Worm (Caenorhabditis elegans) whole organism, young adult: ENCODE results near the gene npax-2.

Source experiments
- ama-1 ChIP-seq, 3 experiments: fragments of 150-350 bp in 1 of 3; sonication (generic microtip) in 2 of 3; optimal IDR thresholded peaks; 2 replicates each; lab custom pipeline; 2014 to 2018; ENCODE audit warnings: missing biosample characterization in 2 of 3, missing genetic modification characterization in 2 of 3, missing genetic modification reagents in 2 of 3
- let-607 ChIP-seq, 2 experiments: fragments of 200-800 bp in 1 of 2; sonication (Bioruptor generic) in 1 of 2; sonication (generic microtip) in 1 of 2; optimal IDR thresholded peaks; 2 replicates each; lab custom pipeline; 2016 to 2018; ENCODE audit warnings: mild to moderate bottlenecking in 2 of 2, missing compliant biosample characterization in 2 of 2, missing genetic modification characterization in 2 of 2, moderate library complexity in 2 of 2, missing genotype in 1 of 2

DNA sequence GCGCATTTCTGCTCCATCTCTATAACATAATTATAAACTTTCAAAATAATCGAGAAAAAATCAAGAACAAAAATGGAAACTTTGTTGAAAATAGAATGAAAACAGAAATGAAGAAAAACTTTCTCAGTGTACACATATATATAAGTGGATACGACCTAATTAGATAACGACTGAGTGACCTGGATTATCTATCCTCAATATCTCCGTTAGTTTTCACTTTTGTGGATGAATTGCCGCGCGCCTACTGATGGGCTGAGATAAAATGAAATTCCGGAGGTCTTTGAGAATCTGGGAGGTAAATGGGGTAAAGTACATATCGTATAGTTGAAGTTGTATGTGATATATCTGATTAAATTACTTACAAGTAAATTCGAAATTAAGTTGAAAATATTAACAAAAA is 4.3 kb downstream of the npax-2 start, which contains the start of gene dpy-3:
- no peak for TF ChIP-seq ama-1 (optimal IDR thresholded peaks at IDR 0.05; lab: Kevin White, UChicago)
- TF ChIP-seq ama-1 (GFP tag; optimal IDR thresholded peaks at IDR 0.05; lab: Kevin White, UChicago), result no peak
- no peak for TF ChIP-seq let-607 (tag; optimal IDR thresholded peaks at IDR 0.05; lab: Kevin White, UChicago)
